Fruit fly (Drosophila melanogaster): ENCODE measurements around the gene bark.

DNA sequence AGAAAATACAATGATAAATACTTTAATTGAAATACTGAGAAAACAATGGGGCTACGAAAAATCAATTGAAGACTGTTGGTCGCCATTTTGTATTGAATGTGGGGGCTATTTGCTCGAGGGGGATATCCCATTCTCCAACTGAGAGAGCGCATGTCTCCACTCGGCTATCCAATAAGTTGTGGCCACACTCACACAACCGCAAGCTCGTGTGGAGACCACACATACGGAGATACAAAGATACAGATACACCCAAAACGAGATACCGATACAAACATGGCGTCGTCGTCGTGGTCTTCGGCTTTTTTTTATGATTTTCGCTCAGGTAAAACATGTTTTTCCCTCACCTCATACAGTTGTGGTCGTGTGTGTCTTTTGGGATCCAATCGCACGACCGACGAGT is 48.3 kb downstream of the bark start:
- TF ChIP-seq pan (optimal IDR thresholded peaks at IDR 0.05): no peak
- TF ChIP-seq psq (optimal IDR thresholded peaks at IDR 0.05): no peak
- no peak for TF ChIP-seq EcR (GFP tag; optimal IDR thresholded peaks at IDR 0.05)
- no peak for TF ChIP-seq usp (GFP tag; optimal IDR thresholded peaks at IDR 0.05)
- no peak for TF ChIP-seq CG8478 (optimal IDR thresholded peaks at IDR 0.05)
- TF ChIP-seq Dll (optimal IDR thresholded peaks at IDR 0.05): no peak
